Fruit fly (Drosophila melanogaster) whole organism, embryonic: ENCODE results near the gene CG46042.
A peak's percentile ranks its signal among the peaks of the same experiment; 100 is the strongest.

Source experiments
- BtbVII ChIP-seq: fragments of 200-800 bp; sonication (Bioruptor generic); optimal IDR thresholded peaks from 3 replicates; lab custom pipeline; 2017; ENCODE audit warnings: missing biosample characterization, mild to moderate bottlenecking, missing genetic modification characterization
- CG12155 ChIP-seq: fragments of 200-800 bp; sonication (Bioruptor generic); optimal IDR thresholded peaks from 3 replicates; lab custom pipeline; 2016; ENCODE audit warnings: missing biosample characterization, missing genetic modification characterization
- CG12219 ChIP-seq: fragments of 200-800 bp; sonication (Bioruptor generic); optimal IDR thresholded peaks from 3 replicates; lab custom pipeline; 2018; ENCODE audit warnings: missing biosample characterization, mild to moderate bottlenecking, missing genetic modification characterization
- CG12236 ChIP-seq: fragments of 200-800 bp; sonication (Bioruptor generic); optimal IDR thresholded peaks from 2 replicates; lab custom pipeline; 2016; ENCODE audit warnings: missing biosample characterization, missing genetic modification characterization
- CG13287 ChIP-seq: fragments of 200-800 bp; sonication (Bioruptor generic); IDR thresholded peaks from 2 replicates; pipeline ENCODE4 v1.3.6; 2022; ENCODE audit warnings: missing biosample characterization, missing genetic modification characterization; ENCODE audit not compliant: partially characterized antibody
- CG14710 ChIP-seq: fragments of 200-800 bp; sonication (Bioruptor generic); optimal IDR thresholded peaks from 3 replicates; lab custom pipeline; 2019; ENCODE audit warnings: missing biosample characterization, mild to moderate bottlenecking, missing genetic modification characterization, moderate library complexity
- CG1529 ChIP-seq: fragments of 200-800 bp; sonication (Bioruptor generic); optimal IDR thresholded peaks from 3 replicates; lab custom pipeline; 2018; ENCODE audit warnings: missing biosample characterization, missing genetic modification characterization
- CG1647 ChIP-seq: fragments of 200-800 bp; sonication (Bioruptor generic); optimal IDR thresholded peaks from 3 replicates; lab custom pipeline; 2016; ENCODE audit warnings: missing biosample characterization, missing genetic modification characterization
- CG18011 ChIP-seq: fragments of 200-800 bp; sonication (Bioruptor generic); optimal IDR thresholded peaks from 2 replicates; lab custom pipeline; 2017; ENCODE audit warnings: missing biosample characterization, missing genetic modification characterization, mild to moderate bottlenecking, moderate library complexity, missing genotype
- CG2116 ChIP-seq: fragments of 200-800 bp; sonication (Bioruptor generic); optimal IDR thresholded peaks from 3 replicates; lab custom pipeline; 2018; ENCODE audit warnings: missing biosample characterization, mild to moderate bottlenecking, missing genetic modification characterization
- CG2712 ChIP-seq: fragments of 200-800 bp; optimal IDR thresholded peaks from 3 replicates; lab custom pipeline; 2019; ENCODE audit warnings: missing biosample characterization, mild to moderate bottlenecking, missing genetic modification characterization, moderate library complexity
- CG30431 ChIP-seq: fragments of 200-800 bp; sonication (Bioruptor generic); optimal IDR thresholded peaks from 2 replicates; lab custom pipeline; 2017; ENCODE audit warnings: missing biosample characterization, missing genetic modification characterization
- CG34376 ChIP-seq: fragments of 200-800 bp; sonication (Bioruptor generic); optimal IDR thresholded peaks from 2 replicates; lab custom pipeline; 2018; ENCODE audit warnings: missing biosample characterization, mild to moderate bottlenecking, missing genetic modification characterization
- CG3726 ChIP-seq: fragments of 200-800 bp; sonication (Bioruptor generic); IDR thresholded peaks from 3 replicates; pipeline ENCODE4, ENCODE4 v1.3.6; 2022; ENCODE audit warnings: missing biosample characterization, missing genetic modification characterization
- CG3995 ChIP-seq: fragments of 200-800 bp; sonication (Bioruptor generic); optimal IDR thresholded peaks from 3 replicates; lab custom pipeline; 2016; ENCODE audit warnings: missing biosample characterization, missing genetic modification characterization
- CG4360 ChIP-seq: fragments of 200-800 bp; sonication (Bioruptor generic); IDR thresholded peaks from 2 replicates; pipeline ENCODE4 v1.3.6; 2022; ENCODE audit warnings: missing biosample characterization, missing genetic modification characterization
- CG6765 ChIP-seq: fragments of 200-800 bp; sonication (Bioruptor generic); optimal IDR thresholded peaks from 3 replicates; lab custom pipeline; 2017; ENCODE audit warnings: missing biosample characterization, mild to moderate bottlenecking, missing genetic modification characterization
- CG7987 ChIP-seq: fragments of 200-800 bp; sonication (Bioruptor generic); optimal IDR thresholded peaks from 2 replicates; lab custom pipeline; 2018; ENCODE audit warnings: missing biosample characterization, mild to moderate bottlenecking, missing genetic modification characterization, moderate library complexity
- CG8359 ChIP-seq: fragments of 200-800 bp; sonication (Bioruptor generic); optimal IDR thresholded peaks from 2 replicates; lab custom pipeline; 2017; ENCODE audit warnings: missing biosample characterization, mild to moderate bottlenecking, missing genetic modification characterization, borderline replicate concordance
- CG8765 ChIP-seq: fragments of 200-800 bp; sonication (Bioruptor generic); IDR thresholded peaks from 2 replicates; pipeline ENCODE4 v1.3.6; 2022; ENCODE audit warnings: missing biosample characterization, missing genetic modification characterization
- CG9797 ChIP-seq: fragments of 200-800 bp; sonication (Bioruptor generic); optimal IDR thresholded peaks from 3 replicates; lab custom pipeline; 2018; ENCODE audit warnings: missing biosample characterization, mild to moderate bottlenecking, missing genetic modification characterization
- Camta ChIP-seq: fragments of 200-800 bp; sonication (Bioruptor generic); optimal IDR thresholded peaks from 2 replicates; lab custom pipeline; 2016; ENCODE audit warnings: missing biosample characterization, missing genetic modification characterization
- H15 ChIP-seq: fragments of 200-800 bp; sonication (Bioruptor generic); IDR thresholded peaks from 3 replicates; pipeline ENCODE4 v1.3.6; 2022; ENCODE audit warnings: missing biosample characterization, missing genetic modification characterization
- HLH3B ChIP-seq: fragments of 200-800 bp; sonication (Bioruptor generic); IDR thresholded peaks from 2 replicates; pipeline ENCODE4 v1.3.6; 2022; ENCODE audit warnings: missing biosample characterization, missing genetic modification characterization
- Hmr ChIP-seq: fragments of 200-800 bp; sonication (Bioruptor generic); optimal IDR thresholded peaks from 3 replicates; lab custom pipeline; 2017; ENCODE audit warnings: mild to moderate bottlenecking, missing biosample characterization, missing genetic modification reagents, missing genetic modification characterization
- Oaz ChIP-seq: fragments of 200-800 bp; sonication (Bioruptor generic); IDR thresholded peaks from 2 replicates; pipeline ENCODE4 v1.3.6; 2022; ENCODE audit warnings: missing biosample characterization, missing genetic modification characterization
- Pdp1 ChIP-seq, 2 experiments: fragments of 200-800 bp; sonication (Bioruptor generic); optimal IDR thresholded peaks; 3 replicates each; lab custom pipeline; 2016; ENCODE audit warnings: missing biosample characterization in 2 of 2, missing genetic modification characterization in 2 of 2, mild to moderate bottlenecking in 1 of 2, moderate library complexity in 1 of 2
- Ravus ChIP-seq: fragments of 200-800 bp; sonication (Bioruptor generic); IDR thresholded peaks from 2 replicates; pipeline ENCODE4 v1.3.6; 2022; ENCODE audit warnings: missing biosample characterization, missing genetic modification characterization
- Xbp1 ChIP-seq: fragments of 200-800 bp; sonication (Bioruptor generic); optimal IDR thresholded peaks from 3 replicates; lab custom pipeline; 2016; ENCODE audit warnings: missing biosample characterization, mild to moderate bottlenecking, missing genetic modification characterization
- bigmax ChIP-seq: fragments of 200-800 bp; sonication (Bioruptor generic); optimal IDR thresholded peaks from 2 replicates; lab custom pipeline; 2018; ENCODE audit warnings: missing biosample characterization, mild to moderate bottlenecking, missing genetic modification characterization
- bsh ChIP-seq, 2 experiments: fragments of 200-800 bp; sonication (Bioruptor generic); optimal IDR thresholded peaks; 2 replicates each; lab custom pipeline; 2017 to 2018; ENCODE audit warnings: mild to moderate bottlenecking in 2 of 2, missing biosample characterization in 2 of 2, missing genetic modification characterization in 2 of 2, moderate library complexity in 1 of 2
- cas ChIP-seq: fragments of 200-800 bp; sonication (Bioruptor generic); IDR thresholded peaks from 2 replicates; pipeline ENCODE4 v1.3.6; 2022; ENCODE audit warnings: missing biosample characterization, missing genetic modification characterization
- chif ChIP-seq, 2 experiments: fragments of 200-800 bp; sonication (Bioruptor generic); optimal IDR thresholded peaks; 3 replicates each; lab custom pipeline; 2016; ENCODE audit warnings: missing biosample characterization in 2 of 2, missing genetic modification characterization in 2 of 2
- crp ChIP-seq, 2 experiments: fragments of 200-800 bp; sonication (Bioruptor generic); optimal IDR thresholded peaks; 2 replicates in 1 of 2; 3 replicates in 1 of 2; lab custom pipeline; 2017; ENCODE audit warnings: missing biosample characterization in 2 of 2, missing genetic modification characterization in 2 of 2, mild to moderate bottlenecking in 1 of 2, moderate library complexity in 1 of 2
- dan ChIP-seq: fragments of 200-800 bp; sonication (Bioruptor generic); IDR thresholded peaks from 2 replicates; pipeline ENCODE4 v1.3.6; 2022; ENCODE audit warnings: missing biosample characterization, missing genetic modification characterization
- disco-r ChIP-seq: fragments of 200-800 bp; sonication (Bioruptor generic); optimal IDR thresholded peaks from 2 replicates; lab custom pipeline; 2016; ENCODE audit warnings: missing biosample characterization, missing genetic modification characterization
- dysf ChIP-seq: fragments of 200-800 bp; sonication (Bioruptor generic); IDR thresholded peaks from 3 replicates; pipeline ENCODE4 v1.3.6; 2022; ENCODE audit warnings: missing biosample characterization, missing genetic modification characterization
- fd96Cb ChIP-seq: fragments of 200-800 bp; sonication (Bioruptor generic); optimal IDR thresholded peaks from 2 replicates; lab custom pipeline; 2018; ENCODE audit warnings: missing biosample characterization, mild to moderate bottlenecking, missing genetic modification characterization, moderate library complexity
- gcm2 ChIP-seq: fragments of 200-800 bp; sonication (Bioruptor generic); optimal IDR thresholded peaks from 2 replicates; lab custom pipeline; 2016; ENCODE audit warnings: missing biosample characterization, missing genetic modification characterization
- gro ChIP-seq: fragments of 200-800 bp; sonication (Bioruptor generic); optimal IDR thresholded peaks from 2 replicates; lab custom pipeline; 2016; ENCODE audit warnings: missing biosample characterization, missing genetic modification characterization
- knrl ChIP-seq: fragments of 200-800 bp; sonication (Bioruptor generic); IDR thresholded peaks from 3 replicates; pipeline ENCODE4 v1.3.6; 2022; ENCODE audit warnings: missing biosample characterization, missing genetic modification characterization; ENCODE audit not compliant: partially characterized antibody
- nom ChIP-seq: fragments of 200-800 bp; sonication (Bioruptor generic); optimal IDR thresholded peaks from 2 replicates; lab custom pipeline; 2017; ENCODE audit warnings: missing biosample characterization, missing genetic modification characterization, mild to moderate bottlenecking, moderate library complexity, missing genetic modification reagents
- pnt ChIP-seq: fragments of 200-800 bp; sonication (Bioruptor generic); optimal IDR thresholded peaks from 3 replicates; lab custom pipeline; 2016; ENCODE audit warnings: missing biosample characterization, missing genetic modification characterization
- sc ChIP-seq, 3 experiments: fragments of >200 bp in 2 of 3; fragments of 200-800 bp in 1 of 3; sonication (Bioruptor generic) in 1 of 3; optimal IDR thresholded peaks; 2 replicates in 2 of 3; 3 replicates in 1 of 3; lab custom pipeline; 2017; ENCODE audit warnings: mild to moderate bottlenecking in 1 of 3, missing biosample characterization in 1 of 3, missing genetic modification characterization in 1 of 3, missing genetic modification reagents in 1 of 3
- sd ChIP-seq: fragments of 200-800 bp; sonication (Bioruptor generic); optimal IDR thresholded peaks from 3 replicates; lab custom pipeline; 2018; ENCODE audit warnings: missing biosample characterization, mild to moderate bottlenecking, missing genetic modification characterization, moderate library complexity
- sens ChIP-seq: fragments of 200-800 bp; sonication (Bioruptor generic); peaks from one replicate; lab custom pipeline; 2016; ENCODE audit warnings: missing biosample characterization, missing genetic modification characterization
- seq ChIP-seq: fragments of 200-800 bp; sonication (Bioruptor generic); IDR thresholded peaks from 2 replicates; pipeline ENCODE4 v1.3.6; 2022; ENCODE audit warnings: missing biosample characterization, missing genetic modification characterization
- tna ChIP-seq: fragments of 200-800 bp; sonication (Bioruptor generic); IDR thresholded peaks from 2 replicates; pipeline ENCODE4 v1.3.6; 2022; ENCODE audit warnings: missing biosample characterization, missing genetic modification characterization; ENCODE audit not compliant: partially characterized antibody
- vvl ChIP-seq: fragments of 200-800 bp; sonication (Bioruptor generic); IDR thresholded peaks from 2 replicates; pipeline ENCODE4 v1.3.6; 2022; ENCODE audit warnings: missing biosample characterization, missing genetic modification characterization

Gene CG46042

DNA sequence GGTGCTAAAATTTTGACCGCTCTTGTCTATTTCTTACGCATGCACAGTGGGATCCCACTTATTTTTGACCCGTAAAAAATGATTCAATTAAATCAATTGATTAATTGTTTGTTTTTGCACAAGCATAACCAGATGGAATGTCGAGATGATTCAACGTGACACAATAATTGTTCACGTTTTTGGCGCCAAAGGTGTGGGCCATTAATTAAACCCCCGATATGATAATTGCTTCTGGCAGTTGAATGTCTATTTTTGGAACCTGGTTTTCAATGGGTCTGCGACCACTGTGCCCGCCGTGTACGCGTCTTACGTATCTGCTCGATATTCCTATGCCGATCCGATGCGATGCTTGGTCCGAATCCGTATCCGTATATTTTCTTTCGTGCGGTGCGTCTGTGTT lies 50.2 kb downstream of the CG46042 start (continued):
- TF ChIP-seq CG13287 (GFP tag; lab: Robert Waterston, UW) (peak; percentile 14; the same call in 1 of the 2 replicates), CG12219 (GFP tag; lab: Kevin White, UChicago) (peak; percentile 72), Camta (peak; percentile 42), CG4360 (GFP tag; lab: Robert Waterston, UW) (0 out of 2 replicates have a peak, but pooled peaks have one; percentile 33), bsh (GFP tag; optimal IDR thresholded peaks at IDR 0.05; lab: Kevin White, UChicago) (peak in 1 of 2 experiments; percentile 75), CG12155 (GFP tag; lab: Kevin White, UChicago) (peak; percentile 49), CG8765 (GFP tag; lab: Robert Waterston, UW) (no peak), CG2116 (GFP tag; lab: Kevin White, UChicago) (no peak), CG1647 (GFP tag; lab: Kevin White, UChicago) (peak; percentile 8), dan (no peak), Hmr (no peak), CG8359 (GFP tag; lab: Kevin White, UChicago) (peak; percentile 45), HLH3B (peak; percentile 52; the same call in 1 of the 2 replicates), vvl (GFP tag; lab: Robert Waterston, UW) (peak; percentile 85), nom (GFP tag; lab: Kevin White, UChicago) (no peak), bigmax (no peak), CG2712 (tag; lab: Kevin White, UChicago) (peak; percentile 77), sc (optimal IDR thresholded peaks at IDR 0.05; lab: Kevin White, UChicago) (no peak), sc (GFP tag; optimal IDR thresholded peaks at IDR 0.05; lab: Kevin White, UChicago) (no peak), Oaz (GFP tag; lab: Robert Waterston, UW) (0 out of 2 replicates have a peak, but pooled peaks have one; percentile 20), disco-r (peak; percentile 30), cas (GFP tag; lab: Robert Waterston, UW) (no peak), gcm2 (peak; percentile 32), CG34376 (GFP tag; lab: Kevin White, UChicago) (peak; percentile 20), knrl (GFP tag; lab: Robert Waterston, UW) (peak; percentile 55; the same call in 2 of the 3 replicates), H15 (GFP tag; lab: Robert Waterston, UW) (peak; percentile 68), CG3726 (GFP tag; lab: Robert Waterston, UW) (peak; percentile 73; the same call in 2 of the 3 replicates), pnt (peak; percentile 69), CG1529 (GFP tag; lab: Kevin White, UChicago) (peak; percentile 7), CG6765 (GFP tag; lab: Kevin White, UChicago) (peak; percentile 54), gro (GFP tag; lab: Kevin White, UChicago) (peak; percentile 26), BtbVII (GFP tag; lab: Kevin White, UChicago) (peak; percentile 60), CG7987 (GFP tag; lab: Kevin White, UChicago) (peak; percentile 37), crp (GFP tag; optimal IDR thresholded peaks at IDR 0.05; lab: Kevin White, UChicago) (no peak), CG12236 (peak; percentile 45), chif (GFP tag; optimal IDR thresholded peaks at IDR 0.05; lab: Kevin White, UChicago) (peak; percentile 35 to 52), CG14710 (tag; lab: Kevin White, UChicago) (peak; percentile 41), tna (no peak), sd (tag; lab: Kevin White, UChicago) (peak; percentile 46), CG3995 (GFP tag; lab: Kevin White, UChicago) (no peak), sens (GFP tag; lab: Kevin White, UChicago) (peak; percentile 96), fd96Cb (peak; percentile 76), CG9797 (no peak), Pdp1 (GFP tag; optimal IDR thresholded peaks at IDR 0.05; lab: Kevin White, UChicago) (peak; percentile 81 to 85), seq (GFP tag; lab: Robert Waterston, UW) (peak; percentile 71), dysf (peak; percentile 85), Xbp1 (GFP tag; lab: Kevin White, UChicago) (peak; percentile 69), Ravus (GFP tag; lab: Robert Waterston, UW) (no peak), CG18011 (GFP tag; lab: Kevin White, UChicago) (no peak), CG30431 (GFP tag; lab: Kevin White, UChicago) (peak; percentile 62)
